Worm (Caenorhabditis elegans) whole organism, L4 larva: ENCODE results near the gene eif-2D.
A peak's percentile ranks its signal among the peaks of the same experiment; 100 is the strongest.

Experiments
- F37D6.2 ChIP-seq: sonication (generic microtip); optimal IDR thresholded peaks from 2 replicates; lab custom pipeline; 2016; ENCODE audit warnings: mild to moderate bottlenecking, missing genetic modification characterization, missing compliant biosample characterization
- F44E2.7 ChIP-seq: fragments of 200-800 bp; sonication (Bioruptor generic); IDR thresholded peaks from 2 replicates; pipeline ENCODE4 v2.1.2; 2022; ENCODE audit warnings: missing genetic modification characterization, missing compliant biosample characterization
- F49E8.2 ChIP-seq: sonication (generic microtip); optimal IDR thresholded peaks from 2 replicates; lab custom pipeline; 2016; ENCODE audit warnings: missing compliant biosample characterization, mild to moderate bottlenecking, missing genetic modification characterization, borderline replicate concordance
- Y105C5A.15 ChIP-seq: fragments of 200-800 bp; sonication (Bioruptor generic); IDR thresholded peaks from 2 replicates; pipeline ENCODE4 v1.3.6; 2022; ENCODE audit warnings: missing genetic modification characterization, missing compliant biosample characterization
- Y75B8A.6 ChIP-seq: fragments of 200-800 bp; sonication (Bioruptor generic); IDR thresholded peaks from 2 replicates; pipeline ENCODE4 v1.3.6; 2022; ENCODE audit warnings: missing genetic modification reagents, missing genetic modification characterization, missing compliant biosample characterization
- aha-1 ChIP-seq: fragments of 150-350 bp; peaks from one replicate; lab custom pipeline; 2014; ENCODE audit warnings: missing biosample characterization, missing genetic modification characterization
- aly-2 ChIP-seq: sonication (generic microtip); optimal IDR thresholded peaks from 2 replicates; lab custom pipeline; 2018; ENCODE audit warnings: missing biosample characterization, missing genetic modification characterization
- arid-1 ChIP-seq: fragments of 200-800 bp; sonication (Bioruptor generic); conservative IDR thresholded peaks from 2 replicates; pipeline ENCODE4 v1.3.6; 2022; ENCODE audit warnings: missing genetic modification reagents, missing genetic modification characterization, missing compliant biosample characterization
- ceh-20 ChIP-seq: fragments of 200-800 bp; sonication (Bioruptor generic); IDR thresholded peaks from 2 replicates; pipeline ENCODE4 v1.3.6; 2022; ENCODE audit warnings: missing genetic modification reagents, missing genetic modification characterization, missing compliant biosample characterization
- daf-16 ChIP-seq, 3 experiments: sonication (generic microtip); optimal IDR thresholded peaks; 2 replicates each; lab custom pipeline; 2016 to 2017; ENCODE audit warnings: missing genetic modification characterization in 3 of 3, missing genetic modification reagents in 3 of 3, mild to moderate bottlenecking in 2 of 3, missing compliant biosample characterization in 2 of 3, missing biosample characterization in 1 of 3, moderate library complexity in 1 of 3
- daf-19 ChIP-seq: fragments of 200-800 bp; sonication (Bioruptor generic); conservative IDR thresholded peaks from 2 replicates; pipeline ENCODE4 v1.3.6; 2022; ENCODE audit warnings: missing genetic modification characterization, missing compliant biosample characterization
- dmd-9 ChIP-seq: fragments of 200-800 bp; sonication (Bioruptor generic); IDR thresholded peaks from 2 replicates; pipeline ENCODE4 v1.3.6; 2022; ENCODE audit warnings: missing genetic modification reagents, missing genetic modification characterization, missing compliant biosample characterization
- duxl-1 ChIP-seq: sonication (generic microtip); optimal IDR thresholded peaks from 2 replicates; lab custom pipeline; 2016; ENCODE audit warnings: mild to moderate bottlenecking, missing genetic modification characterization, moderate library complexity, missing compliant biosample characterization; ENCODE audit not compliant: poor library complexity
- hif-1 ChIP-seq, 2 experiments: sonication (generic microtip); optimal IDR thresholded peaks; 2 replicates each; lab custom pipeline; 2016 to 2017; ENCODE audit warnings: missing compliant biosample characterization in 2 of 2, missing genetic modification characterization in 2 of 2, missing genetic modification reagents in 2 of 2, missing genotype in 2 of 2, mild to moderate bottlenecking in 1 of 2
- hmg-1.1 ChIP-seq: fragments of 200-800 bp; sonication (Bioruptor generic); IDR thresholded peaks from 2 replicates; pipeline ENCODE4 v1.3.6; 2022; ENCODE audit warnings: missing genetic modification reagents, missing genetic modification characterization, missing compliant biosample characterization
- jun-1 ChIP-seq: fragments of 150-350 bp; optimal IDR thresholded peaks from 2 replicates; lab custom pipeline; 2014; ENCODE audit warnings: missing biosample characterization, missing genetic modification reagents, missing genetic modification characterization
- lin-13 ChIP-seq: fragments of 150-350 bp; optimal IDR thresholded peaks from 2 replicates; lab custom pipeline; 2014; ENCODE audit warnings: missing biosample characterization, missing genetic modification reagents, missing genetic modification characterization
- lin-29 ChIP-seq: fragments of 200-800 bp; sonication (Bioruptor generic); IDR thresholded peaks from 2 replicates; pipeline ENCODE4 v1.3.6; 2022; ENCODE audit warnings: missing genetic modification reagents, missing genetic modification characterization, missing compliant biosample characterization
- lin-38 ChIP-seq: fragments of 200-800 bp; sonication (Bioruptor generic); IDR thresholded peaks from 2 replicates; pipeline ENCODE4 v1.3.6; 2022; ENCODE audit warnings: missing genetic modification reagents, missing genetic modification characterization, missing compliant biosample characterization
- lin-39 ChIP-seq: fragments of 150-350 bp; optimal IDR thresholded peaks from 2 replicates; lab custom pipeline; 2014; ENCODE audit warnings: missing biosample characterization, missing genetic modification reagents, missing genetic modification characterization
- lir-3 ChIP-seq: sonication (generic microtip); optimal IDR thresholded peaks from 2 replicates; lab custom pipeline; 2016; ENCODE audit warnings: mild to moderate bottlenecking, missing genetic modification characterization, missing compliant biosample characterization
- mep-1 ChIP-seq: fragments of 150-350 bp; sonication (generic microtip); optimal IDR thresholded peaks from 3 replicates; lab custom pipeline; 2014; ENCODE audit warnings: missing biosample characterization, missing genetic modification characterization
- mxl-2 ChIP-seq: fragments of 200-800 bp; sonication (Bioruptor generic); conservative IDR thresholded peaks from 2 replicates; pipeline ENCODE4 v1.3.6; 2022; ENCODE audit warnings: missing genetic modification reagents, missing genetic modification characterization, missing compliant biosample characterization
- mxl-3 ChIP-seq: fragments of 200-800 bp; sonication (Bioruptor generic); optimal IDR thresholded peaks from 2 replicates; lab custom pipeline; 2018; ENCODE audit warnings: mild to moderate bottlenecking, missing genetic modification characterization, missing compliant biosample characterization
- nhr-10 ChIP-seq: fragments of 150-350 bp; optimal IDR thresholded peaks from 2 replicates; lab custom pipeline; 2014; ENCODE audit warnings: missing biosample characterization, missing genetic modification characterization
- nhr-102 ChIP-seq: sonication (generic microtip); optimal IDR thresholded peaks from 2 replicates; lab custom pipeline; 2016; ENCODE audit warnings: mild to moderate bottlenecking, missing genetic modification characterization, moderate library complexity, missing compliant biosample characterization
- nhr-11 ChIP-seq: fragments of 150-350 bp; optimal IDR thresholded peaks from 2 replicates; lab custom pipeline; 2014; ENCODE audit warnings: missing biosample characterization, missing genetic modification characterization
- nhr-28 ChIP-seq: fragments of 150-350 bp; optimal IDR thresholded peaks from 2 replicates; lab custom pipeline; 2014; ENCODE audit warnings: missing biosample characterization, missing genetic modification characterization
- nhr-41 ChIP-seq: fragments of 200-800 bp; sonication (Bioruptor generic); IDR thresholded peaks from 2 replicates; pipeline ENCODE4 v1.3.6; 2022; ENCODE audit warnings: missing genetic modification reagents, missing genetic modification characterization, missing compliant biosample characterization
- nhr-48 ChIP-seq: sonication (generic microtip); optimal IDR thresholded peaks from 2 replicates; lab custom pipeline; 2016; ENCODE audit warnings: mild to moderate bottlenecking, missing genetic modification characterization, missing compliant biosample characterization
- nhr-77 ChIP-seq: fragments of 150-350 bp; optimal IDR thresholded peaks from 2 replicates; lab custom pipeline; 2014; ENCODE audit warnings: missing biosample characterization, missing genetic modification characterization
- php-3 ChIP-seq: fragments of 200-800 bp; sonication (Bioruptor generic); IDR thresholded peaks from 2 replicates; pipeline ENCODE4 v1.3.6; 2022; ENCODE audit warnings: missing genetic modification reagents, missing genetic modification characterization, missing compliant biosample characterization
- sdz-12 ChIP-seq: fragments of 200-800 bp; sonication (Bioruptor generic); optimal IDR thresholded peaks from 2 replicates; lab custom pipeline; 2018; ENCODE audit warnings: mild to moderate bottlenecking, missing genetic modification characterization, missing compliant biosample characterization
- skn-1 ChIP-seq: fragments of 150-350 bp; optimal IDR thresholded peaks from 2 replicates; lab custom pipeline; 2014; ENCODE audit warnings: missing biosample characterization, missing genetic modification characterization
- snpc-4 ChIP-seq: fragments of 150-350 bp; optimal IDR thresholded peaks from 2 replicates; lab custom pipeline; 2014; ENCODE audit warnings: missing biosample characterization, missing genetic modification characterization
- spr-1 ChIP-seq: sonication (generic microtip); optimal IDR thresholded peaks from 2 replicates; lab custom pipeline; 2016; ENCODE audit warnings: mild to moderate bottlenecking, missing genetic modification characterization, missing compliant biosample characterization
- spr-3 ChIP-seq: fragments of 200-800 bp; sonication (Bioruptor generic); optimal IDR thresholded peaks from 2 replicates; lab custom pipeline; 2018; ENCODE audit warnings: mild to moderate bottlenecking, missing genetic modification characterization, missing compliant biosample characterization
- tag-97 ChIP-seq: fragments of 200-800 bp; sonication (Bioruptor generic); IDR thresholded peaks from 2 replicates; pipeline ENCODE4 v1.3.6; 2022; ENCODE audit warnings: missing genetic modification characterization, missing compliant biosample characterization
- unc-130 ChIP-seq: sonication (generic microtip); optimal IDR thresholded peaks from 2 replicates; lab custom pipeline; 2016; ENCODE audit warnings: missing genetic modification reagents, missing genetic modification characterization, missing compliant biosample characterization
- vab-7 ChIP-seq: fragments of 200-800 bp; sonication (Bioruptor generic); IDR thresholded peaks from 2 replicates; pipeline ENCODE4 v1.3.6; 2022; ENCODE audit warnings: missing genetic modification reagents, missing genetic modification characterization, missing compliant biosample characterization
- zip-2 ChIP-seq: fragments of 150-350 bp; optimal IDR thresholded peaks from 2 replicates; lab custom pipeline; 2014; ENCODE audit warnings: missing biosample characterization, missing genetic modification characterization

The eif-2D gene

ce11 chrII:5665991-5666390 is 25.5 kb upstream of the eif-2D start, which contains the start of gene C25H3.16:
C25H3.16 (plus strand) TSS chrII:5666291.
- TF ChIP-seq daf-16 (GFP tag; optimal IDR thresholded peaks at IDR 0.05; lab: Kevin White, UChicago) (no peak), daf-16 (tag; optimal IDR thresholded peaks at IDR 0.05; lab: Kevin White, UChicago) (no peak), jun-1 (tag; lab: Kevin White, UChicago) (no peak), Y75B8A.6 (GFP tag; lab: Robert Waterston, UW) (no peak), Y105C5A.15 (GFP tag; lab: Robert Waterston, UW) (no peak), nhr-41 (GFP tag; lab: Robert Waterston, UW) (no peak)

DNA sequence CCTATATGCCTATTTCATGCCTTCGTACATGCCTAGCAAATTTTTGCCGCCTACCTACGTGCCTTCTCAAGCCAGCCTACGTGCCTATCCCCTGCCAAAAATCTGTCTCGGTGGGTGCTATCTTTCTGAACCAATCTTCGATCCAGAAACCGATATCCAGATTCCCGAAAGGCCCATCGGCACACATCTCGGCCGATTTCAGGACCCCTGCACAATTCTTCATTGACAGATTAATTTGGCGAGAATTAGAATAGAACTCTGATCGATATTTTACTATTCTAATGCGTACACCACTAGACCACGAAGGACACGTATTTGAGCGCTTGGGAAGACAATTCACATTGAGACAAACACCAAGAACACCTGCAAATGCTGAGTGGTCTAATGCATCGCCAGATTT is 24.0 kb upstream of the eif-2D start:
- no peak for TF ChIP-seq nhr-28 (tag; lab: Kevin White, UChicago)
- no peak for TF ChIP-seq nhr-102
- TF ChIP-seq unc-130, result no peak
- no peak for TF ChIP-seq aly-2 (tag; lab: Kevin White, UChicago)
- TF ChIP-seq dmd-9 (GFP tag; lab: Robert Waterston, UW), result no peak
- TF ChIP-seq Y75B8A.6 (GFP tag; lab: Robert Waterston, UW), result no peak

DNA sequence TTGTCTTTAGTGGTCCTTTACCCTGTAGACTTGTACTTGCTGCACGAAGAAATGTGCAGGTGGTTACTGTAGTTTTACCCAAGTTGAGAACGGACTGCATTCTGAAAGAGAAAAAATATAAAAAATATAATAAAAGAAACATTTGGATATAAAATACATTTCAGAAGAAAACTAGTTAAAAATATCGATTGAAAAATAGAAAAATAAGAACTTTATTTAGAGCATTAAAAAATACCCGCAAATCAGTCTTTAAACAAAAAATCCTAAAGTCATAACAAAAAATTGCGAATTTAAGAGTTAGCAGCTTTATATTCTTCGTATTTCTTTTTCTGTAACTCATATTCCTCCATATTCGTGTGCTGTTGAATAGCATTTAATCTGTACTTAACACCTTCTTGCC is 22.7 kb upstream of the eif-2D start, which contains the start of gene C25H3.7:
C25H3.7 (minus strand) TSS at position 101 of the 400 bp plus-strand sequence.
- no peak for TF ChIP-seq F37D6.2 (tag; lab: Kevin White, UChicago)
- no peak for TF ChIP-seq nhr-102
- no peak for TF ChIP-seq mxl-3 (GFP tag; lab: Kevin White, UChicago)
- peak; percentile 50 for TF ChIP-seq aha-1

DNA sequence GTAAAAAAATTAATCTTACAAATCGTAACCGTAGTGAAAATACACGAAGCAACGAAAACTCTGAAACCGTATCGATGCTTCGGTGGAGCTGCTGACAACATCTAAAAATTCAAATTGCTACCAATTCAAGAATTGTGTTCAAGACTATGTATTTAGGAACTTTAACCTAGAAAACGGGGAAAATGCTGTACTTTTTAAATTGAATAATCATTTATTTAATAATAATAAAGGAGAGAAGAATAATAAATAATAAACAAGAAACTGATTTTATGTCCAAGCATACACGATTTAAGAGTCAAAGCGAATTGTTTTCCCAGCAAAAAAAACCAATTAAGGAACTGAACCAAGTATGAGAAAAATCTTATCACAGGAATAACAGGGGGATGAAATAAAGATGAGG is 21.9 kb upstream of the eif-2D start, which contains the start of gene C25H3.17:
C25H3.17 (minus strand) TSS at position 101 of the 400 bp plus-strand sequence.
- TF ChIP-seq nhr-11 (tag; lab: Kevin White, UChicago), result no peak
- TF ChIP-seq jun-1 (tag; lab: Kevin White, UChicago), result no peak
- TF ChIP-seq hif-1 (tag; optimal IDR thresholded peaks at IDR 0.05; lab: Kevin White, UChicago), result no peak
- no peak for TF ChIP-seq F44E2.7 (GFP tag; lab: Robert Waterston, UW)
- no peak for TF ChIP-seq zip-2

DNA sequence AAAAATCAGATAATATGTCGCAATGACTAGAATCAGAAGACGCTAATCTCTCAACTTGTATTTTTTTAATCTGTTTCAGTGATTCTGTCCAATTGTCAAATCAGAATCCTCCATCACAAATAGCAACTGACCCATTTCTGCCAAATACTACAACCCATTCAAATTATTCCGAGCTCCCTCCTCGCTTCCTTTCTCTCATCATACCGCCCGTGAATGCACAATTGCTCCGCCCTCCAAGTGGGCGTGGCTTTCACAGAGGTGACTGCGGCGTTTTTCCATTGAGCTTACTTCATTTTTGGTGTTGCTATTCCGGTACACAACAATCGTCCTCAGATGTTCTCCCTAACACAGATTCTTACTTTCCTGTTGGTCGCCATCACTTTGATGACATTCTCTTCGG is 10.8 kb upstream of the eif-2D start, which contains the start of gene flp-27:
flp-27 (plus strand) TSS at position 301 of the 400 bp plus-strand sequence.
- TF ChIP-seq nhr-77 (tag; lab: Kevin White, UChicago) (no peak), spr-3 (GFP tag; lab: Kevin White, UChicago) (no peak), sdz-12 (no peak), ceh-20 (GFP tag; lab: Robert Waterston, UW) (no peak), jun-1 (tag; lab: Kevin White, UChicago) (no peak), nhr-102 (no peak), daf-16 (GFP tag; optimal IDR thresholded peaks at IDR 0.05; lab: Kevin White, UChicago) (no peak), daf-16 (tag; optimal IDR thresholded peaks at IDR 0.05; lab: Kevin White, UChicago) (no peak), lin-13 (GFP tag; lab: Kevin White, UChicago) (no peak), snpc-4 (tag; lab: Kevin White, UChicago) (no peak), lin-29 (GFP tag; lab: Robert Waterston, UW) (no peak), Y105C5A.15 (GFP tag; lab: Robert Waterston, UW) (no peak), hmg-1.1 (GFP tag; lab: Robert Waterston, UW) (no peak), lir-3 (tag; lab: Kevin White, UChicago) (no peak), unc-130 (no peak), daf-19 (GFP tag; lab: Robert Waterston, UW) (no peak), lin-39 (no peak), vab-7 (GFP tag; lab: Robert Waterston, UW) (no peak)

DNA sequence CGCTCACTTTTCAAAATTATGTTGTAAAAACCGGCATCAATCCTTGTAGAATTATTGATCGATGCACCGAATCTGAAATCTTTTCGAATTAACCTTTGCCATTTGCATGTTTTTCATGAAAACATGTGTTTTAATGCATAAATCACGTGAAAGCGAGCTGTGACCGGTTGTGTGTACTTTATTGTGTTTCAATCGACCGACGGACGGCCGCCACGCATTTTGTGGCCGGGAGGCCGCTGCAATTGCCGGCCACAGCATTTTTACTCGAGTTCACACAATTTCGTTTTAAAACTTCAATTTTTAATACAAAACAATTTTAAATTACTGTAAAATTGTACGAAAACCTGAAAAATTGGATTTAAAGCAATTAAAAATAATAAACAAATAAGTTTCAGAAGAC is 2.6 kb upstream of the eif-2D start, which contains the start of gene C25H3.11:
C25H3.11 (minus strand) TSS at position 82 of the 400 bp plus-strand sequence.
- TF ChIP-seq arid-1 (0 out of 2 replicates have a peak, but pooled peaks have one; percentile 24), mxl-2 (no peak), duxl-1 (no peak), lin-38 (no peak), nhr-10 (tag; lab: Kevin White, UChicago) (no peak), nhr-48 (tag; lab: Kevin White, UChicago) (no peak), tag-97 (GFP tag; lab: Robert Waterston, UW) (no peak), F49E8.2 (no peak), spr-1 (tag; lab: Kevin White, UChicago) (peak; percentile 28), ceh-20 (GFP tag; lab: Robert Waterston, UW) (no peak), mep-1 (tag; lab: Kevin White, UChicago) (peak; percentile 47), skn-1 (tag; lab: Kevin White, UChicago) (no peak), Y75B8A.6 (GFP tag; lab: Robert Waterston, UW) (0 out of 2 replicates have a peak, but pooled peaks have one; percentile 10), nhr-77 (tag; lab: Kevin White, UChicago) (peak; percentile 37), php-3 (GFP tag; lab: Robert Waterston, UW) (0 out of 2 replicates have a peak, but pooled peaks have one; percentile 32)
